Worm (Caenorhabditis elegans): ENCODE data around the gene Y54G2A.41.

DNA sequence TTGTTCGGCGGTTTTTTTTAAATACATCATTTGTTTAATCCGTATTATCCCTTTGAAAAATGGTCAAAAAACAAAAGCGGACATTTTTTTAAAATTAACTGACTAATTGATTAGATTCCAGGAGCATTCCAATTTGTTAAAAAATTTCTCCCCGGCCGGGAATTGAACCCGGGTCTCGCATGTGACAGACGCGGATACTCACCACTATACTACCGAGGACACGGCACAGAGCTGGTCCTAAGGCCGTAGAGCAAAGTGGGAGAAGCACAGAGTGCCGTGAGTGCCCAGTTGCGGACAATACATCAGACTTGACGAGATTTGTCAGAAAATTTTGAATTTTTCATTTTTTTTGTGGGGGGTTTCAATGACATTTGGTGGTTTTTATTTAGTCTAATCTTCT is 49.3 kb downstream of the Y54G2A.41 start:
- peak; percentile 75 for TF ChIP-seq pha-4 (GFP tag; IDR thresholded peaks at IDR 0.05)
- TF ChIP-seq pha-4 (tag; optimal IDR thresholded peaks at IDR 0.05) = no peak
- no peak for TF ChIP-seq fkh-10 (GFP tag; optimal IDR thresholded peaks at IDR 0.05)
- peak; percentile 91 for TF ChIP-seq egl-43 (GFP tag; IDR thresholded peaks at IDR 0.05)
